Fruit fly (Drosophila melanogaster) whole organism, embryonic: ENCODE results near the gene CG14655.
A peak's percentile ranks its signal among the peaks of the same experiment; 100 is the strongest.

Source experiments
- Atf6 ChIP-seq: fragments of 200-800 bp; sonication (Bioruptor generic); IDR thresholded peaks from 2 replicates; pipeline ENCODE4 v1.3.6; 2022; ENCODE audit warnings: missing biosample characterization, missing genetic modification characterization
- B-H1 ChIP-seq: fragments of 200-800 bp; sonication (Bioruptor generic); IDR thresholded peaks from 3 replicates; pipeline ENCODE4 v1.3.6; 2022; ENCODE audit warnings: missing biosample characterization, missing genetic modification characterization
- CG10274 ChIP-seq: fragments of 200-800 bp; sonication (Bioruptor generic); optimal IDR thresholded peaks from 3 replicates; lab custom pipeline; 2017; ENCODE audit warnings: missing biosample characterization, mild to moderate bottlenecking, missing genetic modification characterization
- CG12155 ChIP-seq: fragments of 200-800 bp; sonication (Bioruptor generic); optimal IDR thresholded peaks from 3 replicates; lab custom pipeline; 2016; ENCODE audit warnings: missing biosample characterization, missing genetic modification characterization
- CG12236 ChIP-seq: fragments of 200-800 bp; sonication (Bioruptor generic); optimal IDR thresholded peaks from 2 replicates; lab custom pipeline; 2016; ENCODE audit warnings: missing biosample characterization, missing genetic modification characterization
- CG12299 ChIP-seq: fragments of 200-800 bp; sonication (Bioruptor generic); optimal IDR thresholded peaks from 2 replicates; lab custom pipeline; 2018; ENCODE audit warnings: missing biosample characterization, mild to moderate bottlenecking, missing genetic modification characterization
- CG12769 ChIP-seq: fragments of 200-800 bp; sonication (Bioruptor generic); optimal IDR thresholded peaks from 2 replicates; lab custom pipeline; 2019; ENCODE audit warnings: missing biosample characterization, mild to moderate bottlenecking, missing genetic modification characterization, moderate library complexity
- CG16813 ChIP-seq: fragments of 200-800 bp; sonication (Bioruptor generic); IDR thresholded peaks from 3 replicates; pipeline ENCODE4 v1.3.6; 2022; ENCODE audit warnings: missing biosample characterization, missing genetic modification characterization; ENCODE audit not compliant: partially characterized antibody
- CG17612 ChIP-seq: fragments of 200-800 bp; sonication (Bioruptor generic); IDR thresholded peaks from 2 replicates; pipeline ENCODE4 v1.3.6; 2022; ENCODE audit warnings: missing biosample characterization, missing genetic modification characterization
- CG6654 ChIP-seq: fragments of 200-800 bp; sonication (Bioruptor generic); optimal IDR thresholded peaks from 2 replicates; lab custom pipeline; 2017; ENCODE audit warnings: missing biosample characterization, mild to moderate bottlenecking, missing genetic modification characterization
- CG9215 ChIP-seq: fragments of 200-800 bp; sonication (Bioruptor generic); IDR thresholded peaks from 2 replicates; pipeline ENCODE4 v1.3.6; 2022; ENCODE audit warnings: missing biosample characterization, missing genetic modification characterization
- CG9797 ChIP-seq: fragments of 200-800 bp; sonication (Bioruptor generic); optimal IDR thresholded peaks from 3 replicates; lab custom pipeline; 2018; ENCODE audit warnings: missing biosample characterization, mild to moderate bottlenecking, missing genetic modification characterization
- CG9932 ChIP-seq: fragments of 200-800 bp; sonication (Bioruptor generic); IDR thresholded peaks from 2 replicates; pipeline ENCODE4 v1.3.6; 2022; ENCODE audit warnings: missing biosample characterization, missing genetic modification characterization
- Dad ChIP-seq: fragments of 200-800 bp; sonication (Bioruptor generic); optimal IDR thresholded peaks from 3 replicates; lab custom pipeline; 2016; ENCODE audit warnings: missing biosample characterization, missing genetic modification characterization
- Dip3 ChIP-seq: fragments of 200-800 bp; sonication (Bioruptor generic); optimal IDR thresholded peaks from 3 replicates; lab custom pipeline; 2016; ENCODE audit warnings: missing biosample characterization, missing genetic modification characterization
- Doc3 ChIP-seq: fragments of 200-800 bp; sonication (Bioruptor generic); IDR thresholded peaks from 3 replicates; pipeline ENCODE4 v1.3.6; 2022; ENCODE audit warnings: missing biosample characterization, missing genetic modification characterization; ENCODE audit not compliant: partially characterized antibody
- Elba2 ChIP-seq: fragments of 200-800 bp; sonication (Bioruptor generic); optimal IDR thresholded peaks from 3 replicates; lab custom pipeline; 2016; ENCODE audit warnings: missing biosample characterization, missing genetic modification characterization
- HLH54F ChIP-seq: fragments of 200-800 bp; sonication (Bioruptor generic); optimal IDR thresholded peaks from 3 replicates; lab custom pipeline; 2016; ENCODE audit warnings: missing biosample characterization, missing genetic modification characterization
- Hey ChIP-seq: fragments of 200-800 bp; sonication (Bioruptor generic); optimal IDR thresholded peaks from 3 replicates; lab custom pipeline; 2018; ENCODE audit warnings: missing biosample characterization, mild to moderate bottlenecking, missing genetic modification characterization
- Hr78 ChIP-seq, 2 experiments: fragments of 200-800 bp in 1 of 2; fragments of >200 bp in 1 of 2; sonication (Bioruptor generic) in 1 of 2; optimal IDR thresholded peaks; 2 replicates each; lab custom pipeline; 2017 to 2019; ENCODE audit warnings: missing biosample characterization in 2 of 2, missing genetic modification characterization in 2 of 2, mild to moderate bottlenecking in 1 of 2, moderate library complexity in 1 of 2
- Med ChIP-seq: fragments of 200-800 bp; sonication (Bioruptor generic); peaks from one replicate; lab custom pipeline; 2016; ENCODE audit warnings: missing biosample characterization, missing genetic modification characterization, mild to moderate bottlenecking, inconsistent platforms, moderate library complexity
- Pdp1 ChIP-seq, 2 experiments: fragments of 200-800 bp; sonication (Bioruptor generic); optimal IDR thresholded peaks; 3 replicates each; lab custom pipeline; 2016; ENCODE audit warnings: missing biosample characterization in 2 of 2, missing genetic modification characterization in 2 of 2, mild to moderate bottlenecking in 1 of 2, moderate library complexity in 1 of 2
- Ravus ChIP-seq: fragments of 200-800 bp; sonication (Bioruptor generic); IDR thresholded peaks from 2 replicates; pipeline ENCODE4 v1.3.6; 2022; ENCODE audit warnings: missing biosample characterization, missing genetic modification characterization
- Rx ChIP-seq: fragments of 200-800 bp; sonication (Bioruptor generic); IDR thresholded peaks from 2 replicates; pipeline ENCODE4 v1.3.6; 2022; ENCODE audit warnings: missing biosample characterization, missing genetic modification characterization
- Stat92E ChIP-seq, 3 experiments: fragments of >200 bp in 2 of 3; fragments of 200-800 bp in 1 of 3; sonication (Bioruptor generic) in 1 of 3; optimal IDR thresholded peaks; 2 replicates each; lab custom pipeline; 2017 to 2019; ENCODE audit warnings: missing biosample characterization in 3 of 3, missing genetic modification characterization in 3 of 3, mild to moderate bottlenecking in 1 of 3, moderate library complexity in 1 of 3
- Trl ChIP-seq, 3 experiments: fragments of >200 bp in 2 of 3; fragments of 200-800 bp in 1 of 3; sonication (Bioruptor generic) in 1 of 3; optimal IDR thresholded peaks; 2 replicates in 1 of 3; 3 replicates in 2 of 3; lab custom pipeline; 2016 to 2017; ENCODE audit warnings: missing biosample characterization in 1 of 3, missing genetic modification characterization in 1 of 3
- Xrp1 ChIP-seq: fragments of 200-800 bp; sonication (Bioruptor generic); IDR thresholded peaks from 2 replicates; pipeline ENCODE4 v1.3.6; 2022; ENCODE audit warnings: missing biosample characterization, missing genetic modification characterization
- amos ChIP-seq: fragments of 200-800 bp; sonication (Bioruptor generic); IDR thresholded peaks from 2 replicates; pipeline ENCODE4 v1.3.6; 2022; ENCODE audit warnings: missing biosample characterization, missing genetic modification characterization; ENCODE audit not compliant: partially characterized antibody
- gcm2 ChIP-seq: fragments of 200-800 bp; sonication (Bioruptor generic); optimal IDR thresholded peaks from 2 replicates; lab custom pipeline; 2016; ENCODE audit warnings: missing biosample characterization, missing genetic modification characterization
- jigr1 ChIP-seq: fragments of 200-800 bp; sonication (Bioruptor generic); IDR thresholded peaks from 3 replicates; pipeline ENCODE4 v1.3.6; 2022; ENCODE audit warnings: missing biosample characterization, missing genetic modification characterization
- nerfin-2 ChIP-seq: fragments of 200-800 bp; sonication (Bioruptor generic); IDR thresholded peaks from 2 replicates; pipeline ENCODE4 v1.3.6; 2022; ENCODE audit warnings: missing biosample characterization, missing genetic modification characterization; ENCODE audit not compliant: partially characterized antibody
- onecut ChIP-seq: fragments of 200-800 bp; sonication (Bioruptor generic); IDR thresholded peaks from 2 replicates; pipeline ENCODE4 v1.3.6; 2022; ENCODE audit warnings: missing biosample characterization, missing genetic modification characterization
- org-1 ChIP-seq: fragments of 200-800 bp; sonication (Bioruptor generic); optimal IDR thresholded peaks from 2 replicates; lab custom pipeline; 2017; ENCODE audit warnings: missing biosample characterization, missing genetic modification characterization
- peb ChIP-seq: fragments of 200-800 bp; sonication (Bioruptor generic); IDR thresholded peaks from 2 replicates; pipeline ENCODE4 v1.3.6; 2022; ENCODE audit warnings: missing biosample characterization, missing genetic modification characterization
- phol ChIP-seq: fragments of 200-800 bp; sonication (Bioruptor generic); optimal IDR thresholded peaks from 3 replicates; lab custom pipeline; 2018; ENCODE audit warnings: missing biosample characterization, mild to moderate bottlenecking, missing genetic modification characterization, moderate library complexity
- sens ChIP-seq: fragments of 200-800 bp; sonication (Bioruptor generic); peaks from one replicate; lab custom pipeline; 2016; ENCODE audit warnings: missing biosample characterization, missing genetic modification characterization
- tio ChIP-seq: fragments of 200-800 bp; sonication (Bioruptor generic); optimal IDR thresholded peaks from 2 replicates; lab custom pipeline; 2017; ENCODE audit warnings: missing biosample characterization, missing genetic modification characterization, inconsistent platforms
- twi ChIP-seq: fragments of 200-800 bp; optimal IDR thresholded peaks from 2 replicates; lab custom pipeline; 2019; ENCODE audit warnings: missing biosample characterization, mild to moderate bottlenecking, missing genetic modification characterization, moderate library complexity
- wor ChIP-seq: fragments of 200-800 bp; sonication (Bioruptor generic); IDR thresholded peaks from 2 replicates; pipeline ENCODE4 v1.3.6; 2022; ENCODE audit warnings: missing biosample characterization, missing genetic modification characterization

Gene CG14655

dm6 chr3R:4761372-4761771, 18.7 kb downstream of the CG14655 start:
- TF ChIP-seq tio (GFP tag; lab: Kevin White, UChicago) (peak; percentile 6), CG9932 (GFP tag; lab: Robert Waterston, UW) (no peak), Pdp1 (GFP tag; optimal IDR thresholded peaks at IDR 0.05; lab: Kevin White, UChicago) (peak in 1 of 2 experiments; percentile 9), Xrp1 (GFP tag; lab: Robert Waterston, UW) (no peak), CG6654 (GFP tag; lab: Kevin White, UChicago) (no peak)

- TF ChIP-seq Doc3 (GFP tag; lab: Robert Waterston, UW) (no peak), CG12769 (tag; lab: Kevin White, UChicago) (no peak), CG9797 (GFP tag; lab: Kevin White, UChicago) (no peak), CG12299 (tag; lab: Kevin White, UChicago) (no peak), phol (no peak), HLH54F (no peak), Med (peak; percentile 38), Hr78 (GFP tag; optimal IDR thresholded peaks at IDR 0.05; lab: Kevin White, UChicago) (no peak), twi (tag; lab: Kevin White, UChicago) (no peak), Trl (optimal IDR thresholded peaks at IDR 0.05; lab: Kevin White, UChicago) (peak in 1 of 2 experiments; percentile 12), Trl (GFP tag; optimal IDR thresholded peaks at IDR 0.05; lab: Kevin White, UChicago) (no peak), Ravus (GFP tag; lab: Robert Waterston, UW) (no peak), Stat92E (GFP tag; optimal IDR thresholded peaks at IDR 0.05; lab: Kevin White, UChicago) (peak in 1 of 3 experiments; percentile 8), wor (GFP tag; lab: Robert Waterston, UW) (no peak), gcm2 (GFP tag; lab: Kevin White, UChicago) (no peak), CG17612 (GFP tag; lab: Robert Waterston, UW) (no peak), Dip3 (GFP tag; lab: Kevin White, UChicago) (no peak), Hey (tag; lab: Kevin White, UChicago) (no peak), CG10274 (GFP tag; lab: Kevin White, UChicago) (no peak), CG16813 (GFP tag; lab: Robert Waterston, UW) (no peak), amos (GFP tag; lab: Robert Waterston, UW) (no peak), org-1 (GFP tag; lab: Kevin White, UChicago) (no peak), CG12155 (GFP tag; lab: Kevin White, UChicago) (no peak), jigr1 (GFP tag; lab: Robert Waterston, UW) (no peak), sens (GFP tag; lab: Kevin White, UChicago) (peak; percentile 36), Pdp1 (GFP tag; optimal IDR thresholded peaks at IDR 0.05; lab: Kevin White, UChicago) (no peak), Atf6 (GFP tag; lab: Robert Waterston, UW) (no peak), peb (GFP tag; lab: Robert Waterston, UW) (no peak), CG9215 (GFP tag; lab: Robert Waterston, UW) (peak; percentile 10; the same call in 1 of the 2 replicates), Rx (GFP tag; lab: Robert Waterston, UW) (no peak), Elba2 (GFP tag; lab: Kevin White, UChicago) (peak; percentile 23), CG12236 (GFP tag; lab: Kevin White, UChicago) (no peak), B-H1 (GFP tag; lab: Robert Waterston, UW) (no peak), nerfin-2 (no peak), Dad (GFP tag; lab: Kevin White, UChicago) (no peak), onecut (GFP tag; lab: Robert Waterston, UW) (peak; percentile 8; the same call in 1 of the 2 replicates)
- TF ChIP-seq, all 482 proteins: peak for 7
Observed at dm6 chr3R:4749735-4750134, 30.4 kb downstream of the CG14655 start, which contains the start of gene atms. Gene atms, plus strand, starts transcription at chr3R:4750035.
